Fruit fly (Drosophila melanogaster) whole organism, embryonic: Measurements from ENCODE around the gene vas.

Experiments
- Adf1 ChIP-seq: fragments of 200-800 bp; sonication (Bioruptor generic); IDR thresholded peaks from 2 replicates; pipeline ENCODE4 v1.3.6; 2022; ENCODE audit warnings: missing biosample characterization, missing genetic modification characterization
- Bgb ChIP-seq: fragments of 200-800 bp; sonication (Bioruptor generic); IDR thresholded peaks from 2 replicates; pipeline ENCODE4 v1.3.6; 2022; ENCODE audit warnings: missing biosample characterization, missing genetic modification characterization; ENCODE audit not compliant: partially characterized antibody
- CG1024 ChIP-seq: fragments of 200-800 bp; sonication (Bioruptor generic); IDR thresholded peaks from 2 replicates; pipeline ENCODE4 v1.3.6; 2022; ENCODE audit warnings: missing biosample characterization, missing genetic modification characterization
- CG10366 ChIP-seq: fragments of 200-800 bp; sonication (Bioruptor generic); IDR thresholded peaks from 2 replicates; pipeline ENCODE4 v1.3.6; 2022; ENCODE audit warnings: missing biosample characterization, missing genetic modification characterization
- CG12659 ChIP-seq: fragments of 200-800 bp; sonication (Bioruptor generic); optimal IDR thresholded peaks from 3 replicates; lab custom pipeline; 2017; ENCODE audit warnings: mild to moderate bottlenecking, missing biosample characterization, missing genetic modification reagents, missing genetic modification characterization
- CG14441 ChIP-seq: fragments of 200-800 bp; sonication (Bioruptor generic); IDR thresholded peaks from 2 replicates; pipeline ENCODE4 v1.3.6; 2022; ENCODE audit warnings: missing biosample characterization, missing genetic modification characterization
- CG16815 ChIP-seq: fragments of 200-800 bp; sonication (Bioruptor generic); optimal IDR thresholded peaks from 3 replicates; lab custom pipeline; 2017; ENCODE audit warnings: missing biosample characterization, mild to moderate bottlenecking, missing genetic modification characterization
- CG17385 ChIP-seq: fragments of 200-800 bp; sonication (Bioruptor generic); optimal IDR thresholded peaks from 3 replicates; lab custom pipeline; 2018; ENCODE audit warnings: missing biosample characterization, mild to moderate bottlenecking, missing genetic modification characterization
- CG32532 ChIP-seq: fragments of 200-800 bp; sonication (Bioruptor generic); IDR thresholded peaks from 2 replicates; pipeline ENCODE4 v1.3.6; 2022; ENCODE audit warnings: missing biosample characterization, missing genetic modification characterization
- CG32767 ChIP-seq: fragments of 200-800 bp; sonication (Bioruptor generic); IDR thresholded peaks from 2 replicates; pipeline ENCODE4 v1.3.6; 2022; ENCODE audit warnings: missing biosample characterization, missing genetic modification characterization
- CG4360 ChIP-seq: fragments of 200-800 bp; sonication (Bioruptor generic); IDR thresholded peaks from 2 replicates; pipeline ENCODE4 v1.3.6; 2022; ENCODE audit warnings: missing biosample characterization, missing genetic modification characterization
- CG7786 ChIP-seq: fragments of 200-800 bp; sonication (Bioruptor generic); optimal IDR thresholded peaks from 2 replicates; lab custom pipeline; 2016; ENCODE audit warnings: missing biosample characterization, missing genetic modification characterization
- CG8290 ChIP-seq, 3 experiments: fragments of 200-800 bp; sonication (Bioruptor generic); optimal IDR thresholded peaks; 2 replicates each; lab custom pipeline; 2016 to 2019; ENCODE audit warnings: missing biosample characterization in 3 of 3, missing genetic modification characterization in 3 of 3, mild to moderate bottlenecking in 2 of 3, moderate library complexity in 1 of 3
- CG8388 ChIP-seq: fragments of 200-800 bp; sonication (Bioruptor generic); optimal IDR thresholded peaks from 2 replicates; lab custom pipeline; 2019; ENCODE audit warnings: missing biosample characterization, mild to moderate bottlenecking, missing genetic modification characterization, moderate library complexity
- CG8478 ChIP-seq: fragments of >200 bp; optimal IDR thresholded peaks from 2 replicates; lab custom pipeline; 2018
- CG8924 ChIP-seq: fragments of 200-800 bp; optimal IDR thresholded peaks from 3 replicates; lab custom pipeline; 2019; ENCODE audit warnings: missing biosample characterization, mild to moderate bottlenecking, missing genetic modification characterization, moderate library complexity
- Doc3 ChIP-seq: fragments of 200-800 bp; sonication (Bioruptor generic); IDR thresholded peaks from 3 replicates; pipeline ENCODE4 v1.3.6; 2022; ENCODE audit warnings: missing biosample characterization, missing genetic modification characterization; ENCODE audit not compliant: partially characterized antibody
- Fer3 ChIP-seq: fragments of 200-800 bp; sonication (Bioruptor generic); optimal IDR thresholded peaks from 2 replicates; lab custom pipeline; 2018; ENCODE audit warnings: missing biosample characterization, mild to moderate bottlenecking, missing genetic modification characterization, moderate library complexity
- Hr51 ChIP-seq, 2 experiments: fragments of 200-800 bp; sonication (Bioruptor generic); optimal IDR thresholded peaks; 2 replicates in 1 of 2; 3 replicates in 1 of 2; lab custom pipeline; 2016 to 2018; ENCODE audit warnings: missing biosample characterization in 2 of 2, missing genetic modification characterization in 2 of 2, mild to moderate bottlenecking in 1 of 2, moderate library complexity in 1 of 2
- Mrtf ChIP-seq: fragments of 200-800 bp; sonication (Bioruptor generic); IDR thresholded peaks from 3 replicates; pipeline ENCODE4 v1.3.6; 2022; ENCODE audit warnings: missing biosample characterization, missing genetic modification characterization
- NFAT ChIP-seq: fragments of 200-800 bp; sonication (Bioruptor generic); IDR thresholded peaks from 2 replicates; pipeline ENCODE4 v1.3.6; 2022; ENCODE audit warnings: missing biosample characterization, missing genetic modification characterization
- Rfx ChIP-seq: fragments of 200-800 bp; sonication (Bioruptor generic); IDR thresholded peaks from 2 replicates; pipeline ENCODE4 v1.3.6; 2022; ENCODE audit warnings: missing biosample characterization, missing genetic modification characterization
- Scr ChIP-seq: fragments of 200-800 bp; sonication (Bioruptor generic); IDR thresholded peaks from 2 replicates; pipeline ENCODE4 v1.3.6; 2022; ENCODE audit warnings: missing biosample characterization, missing genetic modification characterization; ENCODE audit not compliant: partially characterized antibody
- Sin3A ChIP-seq: fragments of >200 bp; optimal IDR thresholded peaks from 2 replicates; lab custom pipeline; 2018
- Sry-β ChIP-seq: fragments of 200-800 bp; sonication (Bioruptor generic); optimal IDR thresholded peaks from 2 replicates; lab custom pipeline; 2018; ENCODE audit warnings: missing biosample characterization, mild to moderate bottlenecking, missing genetic modification characterization, moderate library complexity
- Stat92E ChIP-seq, 3 experiments: fragments of >200 bp in 2 of 3; fragments of 200-800 bp in 1 of 3; sonication (Bioruptor generic) in 1 of 3; optimal IDR thresholded peaks; 2 replicates each; lab custom pipeline; 2017 to 2019; ENCODE audit warnings: missing biosample characterization in 3 of 3, missing genetic modification characterization in 3 of 3, mild to moderate bottlenecking in 1 of 3, moderate library complexity in 1 of 3
- Xbp1 ChIP-seq: fragments of 200-800 bp; sonication (Bioruptor generic); optimal IDR thresholded peaks from 3 replicates; lab custom pipeline; 2016; ENCODE audit warnings: missing biosample characterization, mild to moderate bottlenecking, missing genetic modification characterization
- YL-1 ChIP-seq: fragments of 200-800 bp; sonication (Bioruptor generic); optimal IDR thresholded peaks from 3 replicates; lab custom pipeline; 2017; ENCODE audit warnings: missing biosample characterization, mild to moderate bottlenecking, missing genetic modification characterization
- ac ChIP-seq: fragments of 200-800 bp; sonication (Bioruptor generic); optimal IDR thresholded peaks from 3 replicates; lab custom pipeline; 2017; ENCODE audit warnings: missing biosample characterization, mild to moderate bottlenecking, missing genetic modification characterization
- al ChIP-seq: fragments of 200-800 bp; sonication (Bioruptor generic); IDR thresholded peaks from 2 replicates; pipeline ENCODE4 v1.3.6; 2022; ENCODE audit warnings: missing biosample characterization, missing genetic modification characterization
- bbx ChIP-seq: fragments of 200-800 bp; sonication (Bioruptor generic); IDR thresholded peaks from 2 replicates; pipeline ENCODE4 v1.3.6; 2022; ENCODE audit warnings: missing biosample characterization, missing genetic modification characterization; ENCODE audit not compliant: partially characterized antibody
- crc ChIP-seq: fragments of 200-800 bp; sonication (Bioruptor generic); optimal IDR thresholded peaks from 2 replicates; lab custom pipeline; 2016; ENCODE audit warnings: missing biosample characterization, missing genetic modification characterization
- ewg ChIP-seq: fragments of 200-800 bp; sonication (Bioruptor generic); optimal IDR thresholded peaks from 3 replicates; lab custom pipeline; 2017; ENCODE audit warnings: mild to moderate bottlenecking, missing biosample characterization, missing genetic modification reagents, missing genetic modification characterization
- fru ChIP-seq: fragments of >200 bp; optimal IDR thresholded peaks from 2 replicates; lab custom pipeline; 2017
- her ChIP-seq: fragments of 200-800 bp; sonication (Bioruptor generic); optimal IDR thresholded peaks from 2 replicates; lab custom pipeline; 2016; ENCODE audit warnings: missing biosample characterization, missing genetic modification characterization
- ind ChIP-seq: fragments of 200-800 bp; sonication (Bioruptor generic); optimal IDR thresholded peaks from 3 replicates; lab custom pipeline; 2016; ENCODE audit warnings: missing biosample characterization, missing genetic modification characterization
- knrl ChIP-seq: fragments of 200-800 bp; sonication (Bioruptor generic); IDR thresholded peaks from 3 replicates; pipeline ENCODE4 v1.3.6; 2022; ENCODE audit warnings: missing biosample characterization, missing genetic modification characterization; ENCODE audit not compliant: partially characterized antibody
- lmd ChIP-seq: fragments of 200-800 bp; sonication (Bioruptor generic); IDR thresholded peaks from 2 replicates; pipeline ENCODE4 v1.3.6; 2022; ENCODE audit warnings: missing biosample characterization, missing genetic modification characterization
- nerfin-2 ChIP-seq: fragments of 200-800 bp; sonication (Bioruptor generic); IDR thresholded peaks from 2 replicates; pipeline ENCODE4 v1.3.6; 2022; ENCODE audit warnings: missing biosample characterization, missing genetic modification characterization; ENCODE audit not compliant: partially characterized antibody
- nmo ChIP-seq: fragments of 200-800 bp; sonication (Bioruptor generic); optimal IDR thresholded peaks from 2 replicates; lab custom pipeline; 2018; ENCODE audit warnings: missing biosample characterization, mild to moderate bottlenecking, missing genetic modification characterization, moderate library complexity
- row ChIP-seq: fragments of 200-800 bp; sonication (Bioruptor generic); IDR thresholded peaks from 3 replicates; pipeline ENCODE4 v1.3.6; 2022; ENCODE audit warnings: missing biosample characterization, missing genetic modification characterization
- shn ChIP-seq: fragments of 200-800 bp; sonication (Bioruptor generic); optimal IDR thresholded peaks from 3 replicates; lab custom pipeline; 2016; ENCODE audit warnings: missing biosample characterization, missing genetic modification characterization
- sna ChIP-seq: fragments of 200-800 bp; sonication (Bioruptor generic); IDR thresholded peaks from 2 replicates; pipeline ENCODE4 v1.3.6; 2022; ENCODE audit warnings: missing biosample characterization, missing genetic modification characterization; ENCODE audit not compliant: partially characterized antibody
- stwl ChIP-seq: fragments of 200-800 bp; sonication (Bioruptor generic); optimal IDR thresholded peaks from 3 replicates; lab custom pipeline; 2018; ENCODE audit warnings: missing biosample characterization, mild to moderate bottlenecking, missing genetic modification characterization, moderate library complexity
- trem ChIP-seq: fragments of 200-800 bp; optimal IDR thresholded peaks from 3 replicates; lab custom pipeline; 2019; ENCODE audit warnings: missing biosample characterization, mild to moderate bottlenecking, missing genetic modification characterization, moderate library complexity
- unc-4 ChIP-seq: fragments of 200-800 bp; sonication (Bioruptor generic); IDR thresholded peaks from 2 replicates; pipeline ENCODE4 v1.3.6; 2022; ENCODE audit warnings: missing biosample characterization, missing genetic modification characterization; ENCODE audit not compliant: partially characterized antibody
- vfl ChIP-seq: fragments of 200-800 bp; sonication (Bioruptor generic); optimal IDR thresholded peaks from 2 replicates; lab custom pipeline; 2016; ENCODE audit warnings: missing biosample characterization, missing genetic modification characterization
- vnd ChIP-seq: fragments of 200-800 bp; sonication (Bioruptor generic); IDR thresholded peaks from 3 replicates; pipeline ENCODE4 v1.3.6; 2022; ENCODE audit warnings: missing biosample characterization, missing genetic modification characterization; ENCODE audit not compliant: partially characterized antibody
- zen2 ChIP-seq: fragments of 200-800 bp; sonication (Bioruptor generic); IDR thresholded peaks from 3 replicates; pipeline ENCODE4 v1.3.6; 2022; ENCODE audit warnings: missing biosample characterization, missing genetic modification characterization; ENCODE audit not compliant: partially characterized antibody

vas gene

DNA sequence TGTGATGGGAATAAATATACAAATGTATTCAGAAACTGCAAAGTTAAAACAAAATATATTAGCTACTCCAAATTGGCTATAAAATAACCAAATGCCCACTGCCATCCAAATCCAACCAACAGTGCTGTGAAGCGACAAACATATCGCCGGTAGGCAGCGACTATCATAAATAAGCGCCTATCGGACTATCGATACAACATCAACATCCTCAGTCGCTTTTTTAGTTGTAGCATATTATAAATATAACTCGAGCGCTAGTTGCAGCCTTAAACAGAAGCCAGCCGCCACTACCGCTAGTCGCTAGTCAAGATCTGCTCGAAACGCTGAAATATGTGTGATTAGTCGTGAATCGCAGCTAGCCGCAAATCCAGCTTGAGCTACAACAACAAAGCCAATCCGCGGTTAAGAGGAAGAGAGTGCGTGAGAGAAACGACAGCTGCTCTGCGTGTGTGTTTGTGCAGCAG, 22.1 kb upstream of the vas start:
- TF ChIP-seq CG7786 (GFP tag; lab: Kevin White, UChicago) (peak; percentile 2), vfl (GFP tag; lab: Kevin White, UChicago) (peak; percentile 26), stwl (peak; percentile 68), bbx (GFP tag; lab: Robert Waterston, UW) (peak; percentile 91), trem (tag; lab: Kevin White, UChicago) (peak; percentile 58), CG8290 (GFP tag; optimal IDR thresholded peaks at IDR 0.05; lab: Kevin White, UChicago) (peak; percentile 17), CG8290 (tag; optimal IDR thresholded peaks at IDR 0.05; lab: Kevin White, UChicago) (no peak), CG32767 (GFP tag; lab: Robert Waterston, UW) (0 out of 2 replicates have a peak, but pooled peaks have one; percentile 8), Rfx (GFP tag; lab: Robert Waterston, UW) (no peak), Sry-β (GFP tag; lab: Kevin White, UChicago) (peak; percentile 92), Hr51 (GFP tag; optimal IDR thresholded peaks at IDR 0.05; lab: Kevin White, UChicago) (peak in 1 of 2 experiments; percentile 51), Stat92E (GFP tag; optimal IDR thresholded peaks at IDR 0.05; lab: Kevin White, UChicago) (no peak), zen2 (GFP tag; lab: Robert Waterston, UW) (peak; percentile 88), YL-1 (GFP tag; lab: Kevin White, UChicago) (no peak), ind (GFP tag; lab: Kevin White, UChicago) (peak; percentile 15), ewg (GFP tag; lab: Kevin White, UChicago) (no peak), her (GFP tag; lab: Kevin White, UChicago) (peak; percentile 15), CG4360 (GFP tag; lab: Robert Waterston, UW) (peak; percentile 92), Bgb (GFP tag; lab: Robert Waterston, UW) (peak; percentile 94), NFAT (peak; percentile 72), ac (peak; percentile 60), row (peak; percentile 82), CG8478 (lab: Kevin White, UChicago) (no peak), lmd (GFP tag; lab: Robert Waterston, UW) (peak; percentile 22; the same call in 1 of the 2 replicates), shn (GFP tag; lab: Kevin White, UChicago) (peak; percentile 39), CG8924 (tag; lab: Kevin White, UChicago) (peak; percentile 25), Fer3 (tag; lab: Kevin White, UChicago) (peak; percentile 3), Sin3A (lab: Kevin White, UChicago) (peak; percentile 77), knrl (GFP tag; lab: Robert Waterston, UW) (peak; percentile 85), Scr (peak; percentile 83), CG12659 (GFP tag; lab: Kevin White, UChicago) (peak; percentile 60), vnd (peak; percentile 83), CG10366 (GFP tag; lab: Robert Waterston, UW) (0 out of 2 replicates have a peak, but pooled peaks have one; percentile 15), fru (lab: Kevin White, UChicago) (no peak), al (GFP tag; lab: Robert Waterston, UW) (0 out of 2 replicates have a peak, but pooled peaks have one; percentile 12), CG32532 (peak; percentile 61; the same call in 1 of the 2 replicates), nmo (GFP tag; lab: Kevin White, UChicago) (peak; percentile 41), CG1024 (GFP tag; lab: Robert Waterston, UW) (0 out of 2 replicates have a peak, but pooled peaks have one; percentile 9), nerfin-2 (GFP tag; lab: Robert Waterston, UW) (peak; percentile 79), sna (GFP tag; lab: Robert Waterston, UW) (peak; percentile 65), CG17385 (peak; percentile 81), Doc3 (GFP tag; lab: Robert Waterston, UW) (peak; percentile 74), CG14441 (GFP tag; lab: Robert Waterston, UW) (no peak), CG16815 (GFP tag; lab: Kevin White, UChicago) (no peak), Adf1 (GFP tag; lab: Robert Waterston, UW) (no peak; the same call in 1 of the 2 replicates), Xbp1 (GFP tag; lab: Kevin White, UChicago) (peak; percentile 41), Mrtf (GFP tag; lab: Robert Waterston, UW) (no peak), CG8388 (GFP tag; lab: Kevin White, UChicago) (no peak), crc (GFP tag; lab: Kevin White, UChicago) (no peak), unc-4 (GFP tag; lab: Robert Waterston, UW) (peak; percentile 78)
